Fruit fly (Drosophila melanogaster) whole organism, embryonic: Measurements from ENCODE around the gene Snx17.

ENCODE experiments used
- ATbp ChIP-seq: fragments of 200-800 bp; sonication (Bioruptor generic); optimal IDR thresholded peaks from 2 replicates; lab custom pipeline; 2017; ENCODE audit warnings: missing biosample characterization, mild to moderate bottlenecking, missing genetic modification characterization, missing genetic modification reagents
- Ada2b ChIP-seq: fragments of 200-800 bp; sonication (Bioruptor generic); IDR thresholded peaks from 2 replicates; pipeline ENCODE4 v1.3.6; 2022; ENCODE audit warnings: missing biosample characterization, missing genetic modification characterization
- Blimp-1 ChIP-seq: fragments of 200-800 bp; sonication (Bioruptor generic); optimal IDR thresholded peaks from 3 replicates; lab custom pipeline; 2018; ENCODE audit warnings: missing biosample characterization, missing genetic modification characterization, mild to moderate bottlenecking, moderate library complexity, missing genetic modification reagents
- BtbVII ChIP-seq: fragments of 200-800 bp; sonication (Bioruptor generic); optimal IDR thresholded peaks from 3 replicates; lab custom pipeline; 2017; ENCODE audit warnings: missing biosample characterization, mild to moderate bottlenecking, missing genetic modification characterization
- CG10321 ChIP-seq: fragments of 200-800 bp; sonication (Bioruptor generic); IDR thresholded peaks from 2 replicates; pipeline ENCODE4 v1.3.6; 2022; ENCODE audit warnings: missing biosample characterization, missing genetic modification characterization
- CG10654 ChIP-seq: fragments of 200-800 bp; sonication (Bioruptor generic); optimal IDR thresholded peaks from 2 replicates; lab custom pipeline; 2016; ENCODE audit warnings: missing biosample characterization, missing genetic modification characterization
- CG11085 ChIP-seq: fragments of 200-800 bp; sonication (Bioruptor generic); IDR thresholded peaks from 2 replicates; pipeline ENCODE4 v1.3.6; 2022; ENCODE audit warnings: missing biosample characterization, missing genetic modification characterization
- CG11504 ChIP-seq: fragments of 200-800 bp; sonication (Bioruptor generic); optimal IDR thresholded peaks from 3 replicates; lab custom pipeline; 2019; ENCODE audit warnings: missing biosample characterization, mild to moderate bottlenecking, missing genetic modification characterization, moderate library complexity
- CG11723 ChIP-seq: fragments of 200-800 bp; sonication (Bioruptor generic); optimal IDR thresholded peaks from 2 replicates; lab custom pipeline; 2017; ENCODE audit warnings: missing biosample characterization, mild to moderate bottlenecking, missing genetic modification characterization
- CG12071 ChIP-seq: fragments of 200-800 bp; sonication (Bioruptor generic); optimal IDR thresholded peaks from 3 replicates; lab custom pipeline; 2018; ENCODE audit warnings: missing biosample characterization, mild to moderate bottlenecking, missing genetic modification characterization
- CG14050 ChIP-seq: fragments of 200-800 bp; sonication (Bioruptor generic); IDR thresholded peaks from 3 replicates; pipeline ENCODE4 v1.3.6; 2022; ENCODE audit warnings: missing biosample characterization, missing genetic modification characterization
- CG15696 ChIP-seq: fragments of 200-800 bp; sonication (Bioruptor generic); optimal IDR thresholded peaks from 2 replicates; lab custom pipeline; 2019; ENCODE audit warnings: missing biosample characterization, mild to moderate bottlenecking, missing genetic modification characterization, moderate library complexity
- CG17359 ChIP-seq: fragments of 200-800 bp; sonication (Bioruptor generic); optimal IDR thresholded peaks from 3 replicates; lab custom pipeline; 2018; ENCODE audit warnings: missing biosample characterization, mild to moderate bottlenecking, missing genetic modification characterization, moderate library complexity
- CG17829 ChIP-seq: fragments of 200-800 bp; optimal IDR thresholded peaks from 2 replicates; lab custom pipeline; 2019; ENCODE audit warnings: missing biosample characterization, mild to moderate bottlenecking, missing genetic modification characterization, moderate library complexity
- CG1832 ChIP-seq: fragments of 200-800 bp; sonication (Bioruptor generic); optimal IDR thresholded peaks from 2 replicates; lab custom pipeline; 2017; ENCODE audit warnings: missing biosample characterization, mild to moderate bottlenecking, missing genetic modification characterization, inconsistent platforms
- CG18476 ChIP-seq: fragments of 200-800 bp; sonication (Bioruptor generic); optimal IDR thresholded peaks from 2 replicates; lab custom pipeline; 2016; ENCODE audit warnings: missing biosample characterization, mild to moderate bottlenecking, missing genetic modification characterization
- CG18599 ChIP-seq: fragments of 200-800 bp; sonication (Bioruptor generic); optimal IDR thresholded peaks from 3 replicates; lab custom pipeline; 2017; ENCODE audit warnings: missing biosample characterization, missing genetic modification characterization, mild to moderate bottlenecking, moderate library complexity, missing genetic modification reagents
- CG30020 ChIP-seq: fragments of 200-800 bp; optimal IDR thresholded peaks from 2 replicates; lab custom pipeline; 2019; ENCODE audit warnings: missing biosample characterization, mild to moderate bottlenecking, missing genetic modification characterization, moderate library complexity
- CG31388 ChIP-seq: fragments of 200-800 bp; sonication (Bioruptor generic); optimal IDR thresholded peaks from 2 replicates; lab custom pipeline; 2016; ENCODE audit warnings: missing biosample characterization, missing genetic modification characterization
- CG31441 ChIP-seq: fragments of 200-800 bp; sonication (Bioruptor generic); IDR thresholded peaks from 2 replicates; pipeline ENCODE4 v1.3.6; 2022; ENCODE audit warnings: missing biosample characterization, missing genetic modification characterization
- CG33213 ChIP-seq: fragments of 200-800 bp; sonication (Bioruptor generic); optimal IDR thresholded peaks from 3 replicates; lab custom pipeline; 2016; ENCODE audit warnings: missing biosample characterization, missing genetic modification characterization
- CG34224 ChIP-seq: fragments of 200-800 bp; sonication (Bioruptor generic); IDR thresholded peaks from 3 replicates; pipeline ENCODE4 v1.3.6; 2022; ENCODE audit warnings: missing biosample characterization, missing genetic modification characterization; ENCODE audit not compliant: partially characterized antibody
- CG3847 ChIP-seq: fragments of 200-800 bp; sonication (Bioruptor generic); IDR thresholded peaks from 2 replicates; pipeline ENCODE4 v1.3.6; 2022; ENCODE audit warnings: missing biosample characterization, missing genetic modification characterization
- CG4328 ChIP-seq: fragments of 200-800 bp; sonication (Bioruptor generic); optimal IDR thresholded peaks from 3 replicates; lab custom pipeline; 2017; ENCODE audit warnings: missing biosample characterization, missing genetic modification reagents, missing genetic modification characterization
- CG6854 ChIP-seq: fragments of 200-800 bp; sonication (Bioruptor generic); optimal IDR thresholded peaks from 3 replicates; lab custom pipeline; 2017; ENCODE audit warnings: missing biosample characterization, mild to moderate bottlenecking, missing genetic modification characterization
- CG7271 ChIP-seq: fragments of 200-800 bp; sonication (Bioruptor generic); optimal IDR thresholded peaks from 2 replicates; lab custom pipeline; 2018; ENCODE audit warnings: missing biosample characterization, mild to moderate bottlenecking, missing genetic modification characterization, moderate library complexity
- CG9932 ChIP-seq: fragments of 200-800 bp; sonication (Bioruptor generic); IDR thresholded peaks from 2 replicates; pipeline ENCODE4 v1.3.6; 2022; ENCODE audit warnings: missing biosample characterization, missing genetic modification characterization
- Hand ChIP-seq: fragments of 200-800 bp; sonication (Bioruptor generic); optimal IDR thresholded peaks from 2 replicates; lab custom pipeline; 2017; ENCODE audit warnings: mild to moderate bottlenecking, missing biosample characterization, missing genetic modification reagents, missing genetic modification characterization
- Hey ChIP-seq: fragments of 200-800 bp; sonication (Bioruptor generic); optimal IDR thresholded peaks from 3 replicates; lab custom pipeline; 2018; ENCODE audit warnings: missing biosample characterization, mild to moderate bottlenecking, missing genetic modification characterization
- NK7.1 ChIP-seq: fragments of 200-800 bp; sonication (Bioruptor generic); optimal IDR thresholded peaks from 3 replicates; lab custom pipeline; 2016; ENCODE audit warnings: missing biosample characterization, missing genetic modification characterization
- Nf-YA ChIP-seq: fragments of 200-800 bp; sonication (Bioruptor generic); IDR thresholded peaks from 2 replicates; pipeline ENCODE4 v1.3.6; 2022; ENCODE audit warnings: missing biosample characterization, missing genetic modification characterization
- Oaz ChIP-seq: fragments of 200-800 bp; sonication (Bioruptor generic); IDR thresholded peaks from 2 replicates; pipeline ENCODE4 v1.3.6; 2022; ENCODE audit warnings: missing biosample characterization, missing genetic modification characterization
- Vsx1 ChIP-seq: fragments of 200-800 bp; sonication (Bioruptor generic); optimal IDR thresholded peaks from 2 replicates; lab custom pipeline; 2017; ENCODE audit warnings: missing biosample characterization, mild to moderate bottlenecking, missing genetic modification characterization, missing genetic modification reagents
- ase ChIP-seq: fragments of 200-800 bp; sonication (Bioruptor generic); IDR thresholded peaks from 3 replicates; pipeline ENCODE4 v1.3.6; 2022; ENCODE audit warnings: missing biosample characterization, missing genetic modification characterization
- br ChIP-seq: fragments of >200 bp; optimal IDR thresholded peaks from 2 replicates; lab custom pipeline; 2017
- ci ChIP-seq: fragments of 200-800 bp; sonication (Bioruptor generic); IDR thresholded peaks from 3 replicates; pipeline ENCODE4 v1.3.6; 2022; ENCODE audit warnings: missing biosample characterization, missing genetic modification characterization
- corto ChIP-seq: fragments of 200-800 bp; sonication (Bioruptor generic); optimal IDR thresholded peaks from 2 replicates; lab custom pipeline; 2016; ENCODE audit warnings: missing biosample characterization, mild to moderate bottlenecking, missing genetic modification characterization, moderate library complexity
- danr ChIP-seq: fragments of 200-800 bp; sonication (Bioruptor generic); IDR thresholded peaks from 2 replicates; pipeline ENCODE4 v1.3.6; 2022; ENCODE audit warnings: missing biosample characterization, missing genetic modification characterization
- dati ChIP-seq: fragments of 200-800 bp; sonication (Bioruptor generic); IDR thresholded peaks from 2 replicates; pipeline ENCODE4 v1.3.6; 2022; ENCODE audit warnings: missing biosample characterization, missing genetic modification characterization
- disco-r ChIP-seq: fragments of 200-800 bp; sonication (Bioruptor generic); optimal IDR thresholded peaks from 2 replicates; lab custom pipeline; 2016; ENCODE audit warnings: missing biosample characterization, missing genetic modification characterization
- eve ChIP-seq, 2 experiments: fragments of >200 bp; optimal IDR thresholded peaks; 2 replicates each; lab custom pipeline; 2017; ENCODE audit warnings: missing biosample characterization in 2 of 2, missing genetic modification characterization in 2 of 2
- exex ChIP-seq: fragments of 200-800 bp; sonication (Bioruptor generic); optimal IDR thresholded peaks from 4 replicates; lab custom pipeline; 2018; ENCODE audit warnings: missing biosample characterization, mild to moderate bottlenecking, missing genetic modification characterization, moderate library complexity
- gfzf ChIP-seq: fragments of 200-800 bp; sonication (Bioruptor generic); optimal IDR thresholded peaks from 2 replicates; lab custom pipeline; 2016; ENCODE audit warnings: missing biosample characterization, mild to moderate bottlenecking, missing genetic modification characterization, moderate library complexity
- gsb ChIP-seq: fragments of 200-800 bp; sonication (Bioruptor generic); IDR thresholded peaks from 2 replicates; pipeline ENCODE4 v1.3.6; 2022; ENCODE audit warnings: missing biosample characterization, missing genetic modification characterization
- gsb-n ChIP-seq: fragments of 200-800 bp; sonication (Bioruptor generic); optimal IDR thresholded peaks from 3 replicates; lab custom pipeline; 2018; ENCODE audit warnings: missing biosample characterization, mild to moderate bottlenecking, missing genetic modification characterization
- ind ChIP-seq: fragments of 200-800 bp; sonication (Bioruptor generic); optimal IDR thresholded peaks from 3 replicates; lab custom pipeline; 2016; ENCODE audit warnings: missing biosample characterization, missing genetic modification characterization
- kay ChIP-seq: fragments of 200-800 bp; sonication (Bioruptor generic); optimal IDR thresholded peaks from 2 replicates; lab custom pipeline; 2016; ENCODE audit warnings: missing biosample characterization, missing genetic modification characterization
- lmd ChIP-seq: fragments of 200-800 bp; sonication (Bioruptor generic); IDR thresholded peaks from 2 replicates; pipeline ENCODE4 v1.3.6; 2022; ENCODE audit warnings: missing biosample characterization, missing genetic modification characterization
- pum ChIP-seq: fragments of 200-800 bp; sonication (Bioruptor generic); optimal IDR thresholded peaks from 2 replicates; lab custom pipeline; 2016; ENCODE audit warnings: missing biosample characterization, missing genetic modification characterization
- slbo ChIP-seq: fragments of 200-800 bp; sonication (Bioruptor generic); IDR thresholded peaks from 2 replicates; pipeline ENCODE4 v1.3.6; 2022; ENCODE audit warnings: missing biosample characterization, missing genetic modification characterization
- tin ChIP-seq: fragments of 200-800 bp; sonication (Bioruptor generic); optimal IDR thresholded peaks from 3 replicates; lab custom pipeline; 2016; ENCODE audit warnings: missing biosample characterization, missing genetic modification characterization
- wek ChIP-seq: fragments of 200-800 bp; sonication (Bioruptor generic); optimal IDR thresholded peaks from 3 replicates; lab custom pipeline; 2018; ENCODE audit warnings: missing biosample characterization, mild to moderate bottlenecking, missing genetic modification characterization, moderate library complexity

The Snx17 gene

DNA sequence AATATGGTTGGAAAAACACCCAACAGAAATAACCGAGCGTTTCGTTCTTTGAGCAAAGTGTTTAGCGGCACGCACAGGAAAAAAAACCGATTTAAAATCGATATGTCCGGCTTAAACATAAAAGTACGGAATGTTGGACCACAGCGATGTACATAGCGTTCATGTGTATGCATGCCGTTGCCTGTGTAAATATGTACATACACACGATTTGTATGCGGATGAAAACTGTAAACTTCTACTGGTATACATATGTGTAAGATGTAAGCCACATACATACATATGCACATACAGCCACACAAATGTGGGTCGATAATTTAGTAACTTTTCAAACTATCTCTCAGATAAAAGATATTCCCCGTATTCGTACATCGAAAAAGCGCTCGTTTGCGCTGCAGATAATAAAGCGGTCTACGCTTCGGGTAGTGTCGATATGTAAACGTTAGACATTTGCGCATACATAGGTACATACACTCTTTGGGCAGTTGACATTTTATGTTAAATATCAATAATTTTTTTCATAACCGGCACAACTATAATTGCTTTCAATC lies 43.0 kb upstream of the Snx17 start (continued):
- no peak for TF ChIP-seq Nf-YA
- peak in 1 of 2 experiments; percentile 91 for TF ChIP-seq eve (GFP tag; optimal IDR thresholded peaks at IDR 0.05; lab: Kevin White, UChicago)
- no peak for TF ChIP-seq NK7.1 (GFP tag; lab: Kevin White, UChicago)
- TF ChIP-seq dati (GFP tag; lab: Robert Waterston, UW): no peak
- TF ChIP-seq CG11504 (tag; lab: Kevin White, UChicago): no peak
- peak; percentile 20 for TF ChIP-seq corto (GFP tag; lab: Kevin White, UChicago)
- no peak for TF ChIP-seq slbo (GFP tag; lab: Robert Waterston, UW)
- peak; percentile 27 for TF ChIP-seq CG11723 (GFP tag; lab: Kevin White, UChicago)
- peak; percentile 60 for TF ChIP-seq BtbVII
- no peak for TF ChIP-seq gfzf
- no peak for TF ChIP-seq Vsx1 (GFP tag; lab: Kevin White, UChicago)
- TF ChIP-seq lmd: no peak
- no peak for TF ChIP-seq disco-r (GFP tag; lab: Kevin White, UChicago)
- TF ChIP-seq kay (GFP tag; lab: Kevin White, UChicago): no peak
- no peak for TF ChIP-seq CG1832
- TF ChIP-seq CG15696 (tag; lab: Kevin White, UChicago): peak; percentile 83
- peak; percentile 70 for TF ChIP-seq wek
- TF ChIP-seq CG7271 (tag; lab: Kevin White, UChicago): no peak
- no peak for TF ChIP-seq br (lab: Kevin White, UChicago)
- no peak for TF ChIP-seq CG17829 (tag; lab: Kevin White, UChicago)
- TF ChIP-seq Ada2b (GFP tag; lab: Robert Waterston, UW): no peak
- TF ChIP-seq CG34224 (GFP tag; lab: Robert Waterston, UW): no peak
- no peak for TF ChIP-seq CG14050
- TF ChIP-seq Hand (GFP tag; lab: Kevin White, UChicago): no peak
- TF ChIP-seq CG18476 (GFP tag; lab: Kevin White, UChicago): no peak
- no peak for TF ChIP-seq CG31441
- no peak for TF ChIP-seq ind (GFP tag; lab: Kevin White, UChicago)
- TF ChIP-seq exex (tag; lab: Kevin White, UChicago): peak; percentile 55
- no peak for TF ChIP-seq CG11085 (GFP tag; lab: Robert Waterston, UW)
- TF ChIP-seq CG10654 (GFP tag; lab: Kevin White, UChicago): no peak
- no peak for TF ChIP-seq CG31388 (GFP tag; lab: Kevin White, UChicago)
- no peak for TF ChIP-seq CG12071
- no peak for TF ChIP-seq CG6854 (GFP tag; lab: Kevin White, UChicago)
- no peak for TF ChIP-seq gsb
- TF ChIP-seq CG30020: peak; percentile 74
- TF ChIP-seq Blimp-1: no peak
- TF ChIP-seq CG10321 (GFP tag; lab: Robert Waterston, UW): no peak
- no peak for TF ChIP-seq danr (GFP tag; lab: Robert Waterston, UW)
- no peak for TF ChIP-seq gsb-n
- no peak for TF ChIP-seq Oaz (GFP tag; lab: Robert Waterston, UW)
- TF ChIP-seq CG3847 (GFP tag; lab: Robert Waterston, UW): no peak
- no peak for TF ChIP-seq Hey (tag; lab: Kevin White, UChicago)
- TF ChIP-seq CG4328 (GFP tag; lab: Kevin White, UChicago): peak; percentile 68
- no peak for TF ChIP-seq CG18599 (GFP tag; lab: Kevin White, UChicago)
- peak; percentile 34 for TF ChIP-seq CG17359 (tag; lab: Kevin White, UChicago)
- peak; percentile 41 for TF ChIP-seq CG33213
- no peak for TF ChIP-seq tin (GFP tag; lab: Kevin White, UChicago)
- TF ChIP-seq CG9932: no peak
- no peak; the same call in 2 of the 3 replicates for TF ChIP-seq ci
- no peak for TF ChIP-seq ase (GFP tag; lab: Robert Waterston, UW)
- no peak for TF ChIP-seq pum (GFP tag; lab: Kevin White, UChicago)
- no peak for TF ChIP-seq ATbp (GFP tag; lab: Kevin White, UChicago)
